Fruit fly (Drosophila melanogaster) whole organism, pupa: Measurements from ENCODE around the gene Skp2.

Source experiments
- CG10348 ChIP-seq: fragments of 200-800 bp; sonication (Bioruptor generic); IDR thresholded peaks from 2 replicates; pipeline ENCODE4 v1.3.6; 2022; ENCODE audit warnings: missing biosample characterization, missing genetic modification characterization
- CG12605 ChIP-seq: fragments of 200-800 bp; sonication (Bioruptor generic); IDR thresholded peaks from 2 replicates; pipeline ENCODE4 v1.3.6; 2022; ENCODE audit warnings: missing biosample characterization, missing genetic modification characterization
- CG13204 ChIP-seq: fragments of 200-800 bp; sonication (Bioruptor generic); optimal IDR thresholded peaks from 2 replicates; lab custom pipeline; 2018; ENCODE audit warnings: missing biosample characterization, mild to moderate bottlenecking, missing genetic modification characterization, moderate library complexity
- CG14655 ChIP-seq: fragments of 200-800 bp; sonication (Bioruptor generic); optimal IDR thresholded peaks from 3 replicates; lab custom pipeline; 2017; ENCODE audit warnings: mild to moderate bottlenecking, missing biosample characterization, missing genetic modification reagents, missing genetic modification characterization
- CG15710 ChIP-seq: fragments of 200-800 bp; sonication (Bioruptor generic); optimal IDR thresholded peaks from 2 replicates; lab custom pipeline; 2018; ENCODE audit warnings: missing biosample characterization, mild to moderate bottlenecking, missing genetic modification characterization, moderate library complexity
- CG17806 ChIP-seq: fragments of 200-800 bp; sonication (Bioruptor generic); optimal IDR thresholded peaks from 2 replicates; lab custom pipeline; 2018; ENCODE audit warnings: missing biosample characterization, mild to moderate bottlenecking, missing genetic modification characterization, moderate library complexity
- CG32121 ChIP-seq: fragments of 200-800 bp; sonication (Bioruptor generic); IDR thresholded peaks from 2 replicates; pipeline ENCODE4 v1.3.6; 2022; ENCODE audit warnings: missing biosample characterization, missing genetic modification characterization
- CG34367 ChIP-seq: fragments of 200-800 bp; sonication (Bioruptor generic); optimal IDR thresholded peaks from 2 replicates; lab custom pipeline; 2018; ENCODE audit warnings: missing biosample characterization, mild to moderate bottlenecking, missing genetic modification characterization
- CG4496 ChIP-seq: fragments of 200-800 bp; sonication (Bioruptor generic); IDR thresholded peaks from 3 replicates; pipeline ENCODE4 v1.3.6; 2022; ENCODE audit warnings: missing biosample characterization, missing genetic modification characterization
- CG8159 ChIP-seq: fragments of 200-800 bp; sonication (Bioruptor generic); optimal IDR thresholded peaks from 3 replicates; lab custom pipeline; 2018; ENCODE audit warnings: missing biosample characterization, mild to moderate bottlenecking, missing genetic modification characterization, moderate library complexity
- CG8301 ChIP-seq: fragments of 200-800 bp; sonication (Bioruptor generic); optimal IDR thresholded peaks from 2 replicates; lab custom pipeline; 2018; ENCODE audit warnings: missing biosample characterization, mild to moderate bottlenecking, missing genetic modification characterization
- CG9948 ChIP-seq: fragments of 200-800 bp; sonication (Bioruptor generic); optimal IDR thresholded peaks from 2 replicates; lab custom pipeline; 2018; ENCODE audit warnings: missing biosample characterization, mild to moderate bottlenecking, missing genetic modification characterization, moderate library complexity
- D1 ChIP-seq: fragments of 200-800 bp; sonication (Bioruptor generic); optimal IDR thresholded peaks from 2 replicates; lab custom pipeline; 2018; ENCODE audit warnings: missing biosample characterization, mild to moderate bottlenecking, missing genetic modification characterization, moderate library complexity
- EcR ChIP-seq: fragments of 200-800 bp; sonication (Bioruptor generic); optimal IDR thresholded peaks from 3 replicates; lab custom pipeline; 2019; ENCODE audit warnings: missing biosample characterization, missing genetic modification characterization, mild to moderate bottlenecking, moderate library complexity, missing genetic modification reagents
- Ets98B ChIP-seq: fragments of 200-800 bp; sonication (Bioruptor generic); IDR thresholded peaks from 2 replicates; pipeline ENCODE4 v1.3.6; 2022; ENCODE audit warnings: missing biosample characterization, missing genetic modification characterization
- Pif1A ChIP-seq: fragments of 200-800 bp; sonication (Bioruptor generic); optimal IDR thresholded peaks from 3 replicates; lab custom pipeline; 2016; ENCODE audit warnings: missing biosample characterization, missing genetic modification characterization
- Pif1B ChIP-seq: fragments of 200-800 bp; sonication (Bioruptor generic); optimal IDR thresholded peaks from 3 replicates; lab custom pipeline; 2016; ENCODE audit warnings: missing biosample characterization, missing genetic modification characterization
- Snoo ChIP-seq: fragments of 200-800 bp; sonication (Bioruptor generic); optimal IDR thresholded peaks from 3 replicates; lab custom pipeline; 2017; ENCODE audit warnings: missing biosample characterization, mild to moderate bottlenecking, missing genetic modification characterization, inconsistent platforms
- fd96Ca ChIP-seq: fragments of 200-800 bp; sonication (Bioruptor generic); IDR thresholded peaks from 3 replicates; pipeline ENCODE4 v1.3.6; 2022; ENCODE audit warnings: missing biosample characterization, missing genetic modification characterization
- gl ChIP-seq: fragments of 200-800 bp; sonication (Bioruptor generic); optimal IDR thresholded peaks from 2 replicates; lab custom pipeline; 2018; ENCODE audit warnings: missing biosample characterization, mild to moderate bottlenecking, missing genetic modification characterization
- rn ChIP-seq: fragments of 200-800 bp; sonication (Bioruptor generic); IDR thresholded peaks from 2 replicates; pipeline ENCODE4 v1.3.6; 2022; ENCODE audit warnings: missing biosample characterization, missing genetic modification characterization

Gene Skp2

dm6 chr3R:4318589-4318988, 18.9 kb downstream of the Skp2 start:
- no peak for TF ChIP-seq D1
- no peak for TF ChIP-seq CG8301
- TF ChIP-seq fd96Ca (GFP tag; lab: Robert Waterston, UW) = no peak
- no peak for TF ChIP-seq CG4496 (GFP tag; lab: Robert Waterston, UW)
- no peak for TF ChIP-seq gl (tag; lab: Kevin White, UChicago)
- no peak for TF ChIP-seq CG34367 (tag; lab: Kevin White, UChicago)
- no peak for TF ChIP-seq EcR (GFP tag; lab: Kevin White, UChicago)
- no peak for TF ChIP-seq rn
- no peak for TF ChIP-seq Pif1A (GFP tag; lab: Kevin White, UChicago)
- no peak for TF ChIP-seq CG9948 (tag; lab: Kevin White, UChicago)
- no peak for TF ChIP-seq CG17806 (tag; lab: Kevin White, UChicago)
- no peak for TF ChIP-seq Ets98B (GFP tag; lab: Robert Waterston, UW)
- no peak for TF ChIP-seq CG12605 (GFP tag; lab: Robert Waterston, UW)
- TF ChIP-seq Pif1B (GFP tag; lab: Kevin White, UChicago) = no peak
- TF ChIP-seq CG32121 (GFP tag; lab: Robert Waterston, UW) = no peak

dm6 chr3R:4311067-4311723, 26.3 kb downstream of the Skp2 start, which contains the start of gene Suv3:
Gene Suv3, plus strand, starts transcription at chr3R:4311555.
- TF ChIP-seq CG15710 (tag; lab: Kevin White, UChicago) = peak; percentile 41
- TF ChIP-seq CG17806 (tag; lab: Kevin White, UChicago) = peak; percentile 19
- TF ChIP-seq D1 = peak; percentile 29
- no peak for TF ChIP-seq Ets98B (GFP tag; lab: Robert Waterston, UW)
- TF ChIP-seq Pif1A (GFP tag; lab: Kevin White, UChicago) = no peak
- peak; percentile 46 for TF ChIP-seq CG9948 (tag; lab: Kevin White, UChicago)
- no peak for TF ChIP-seq CG14655 (GFP tag; lab: Kevin White, UChicago)
- no peak for TF ChIP-seq CG34367 (tag; lab: Kevin White, UChicago)
- no peak for TF ChIP-seq CG8301
- no peak for TF ChIP-seq fd96Ca (GFP tag; lab: Robert Waterston, UW)
- peak; percentile 49 for TF ChIP-seq CG8159 (tag; lab: Kevin White, UChicago)
- no peak for TF ChIP-seq gl (tag; lab: Kevin White, UChicago)
- TF ChIP-seq Pif1B (GFP tag; lab: Kevin White, UChicago) = no peak
- no peak for TF ChIP-seq EcR (GFP tag; lab: Kevin White, UChicago)
- TF ChIP-seq CG12605 (GFP tag; lab: Robert Waterston, UW) = 0 out of 2 replicates have a peak, but pooled peaks have one; percentile 20
- TF ChIP-seq CG32121 (GFP tag; lab: Robert Waterston, UW) = no peak
- TF ChIP-seq Snoo (tag; lab: Kevin White, UChicago) = no peak
- TF ChIP-seq CG4496 (GFP tag; lab: Robert Waterston, UW) = no peak
- no peak for TF ChIP-seq rn
- no peak for TF ChIP-seq CG13204 (GFP tag; lab: Kevin White, UChicago)
- no peak for TF ChIP-seq CG10348 (GFP tag; lab: Robert Waterston, UW)
- TF ChIP-seq, all 21 proteins: peak for 6

DNA sequence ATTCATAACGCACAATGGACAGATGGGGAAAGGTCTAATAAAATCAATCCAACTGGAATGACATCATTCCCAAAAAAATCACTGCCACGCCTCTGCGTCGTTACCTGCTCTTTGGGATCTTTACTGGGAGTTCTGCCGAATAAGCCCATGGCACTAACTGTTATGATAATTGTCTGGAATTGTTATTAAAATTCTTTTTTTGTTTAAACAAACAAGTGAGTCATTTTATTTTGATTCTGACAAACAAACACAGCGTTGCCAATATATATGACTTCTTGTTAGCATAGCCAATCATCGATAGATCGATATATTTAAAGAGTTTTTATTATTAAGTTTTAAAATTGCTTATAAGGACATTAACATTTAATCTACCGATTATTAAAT, 26.8 kb downstream of the Skp2 start, which contains the start of gene Vps24:
Gene Vps24, minus strand, starts transcription at position 265 of the 384 bp plus-strand sequence.
- TF ChIP-seq CG34367 (tag; lab: Kevin White, UChicago) (no peak), EcR (GFP tag; lab: Kevin White, UChicago) (peak; percentile 32)

- no peak for TF ChIP-seq CG8159 (tag; lab: Kevin White, UChicago)
- no peak for TF ChIP-seq gl (tag; lab: Kevin White, UChicago)
- no peak for TF ChIP-seq fd96Ca (GFP tag; lab: Robert Waterston, UW)
- no peak for TF ChIP-seq CG17806 (tag; lab: Kevin White, UChicago)
- TF ChIP-seq, all 21 proteins: peak for 0
These were observed 28.8 kb downstream of the Skp2 start for dm6 chr3R:4308708-4309107.

DNA sequence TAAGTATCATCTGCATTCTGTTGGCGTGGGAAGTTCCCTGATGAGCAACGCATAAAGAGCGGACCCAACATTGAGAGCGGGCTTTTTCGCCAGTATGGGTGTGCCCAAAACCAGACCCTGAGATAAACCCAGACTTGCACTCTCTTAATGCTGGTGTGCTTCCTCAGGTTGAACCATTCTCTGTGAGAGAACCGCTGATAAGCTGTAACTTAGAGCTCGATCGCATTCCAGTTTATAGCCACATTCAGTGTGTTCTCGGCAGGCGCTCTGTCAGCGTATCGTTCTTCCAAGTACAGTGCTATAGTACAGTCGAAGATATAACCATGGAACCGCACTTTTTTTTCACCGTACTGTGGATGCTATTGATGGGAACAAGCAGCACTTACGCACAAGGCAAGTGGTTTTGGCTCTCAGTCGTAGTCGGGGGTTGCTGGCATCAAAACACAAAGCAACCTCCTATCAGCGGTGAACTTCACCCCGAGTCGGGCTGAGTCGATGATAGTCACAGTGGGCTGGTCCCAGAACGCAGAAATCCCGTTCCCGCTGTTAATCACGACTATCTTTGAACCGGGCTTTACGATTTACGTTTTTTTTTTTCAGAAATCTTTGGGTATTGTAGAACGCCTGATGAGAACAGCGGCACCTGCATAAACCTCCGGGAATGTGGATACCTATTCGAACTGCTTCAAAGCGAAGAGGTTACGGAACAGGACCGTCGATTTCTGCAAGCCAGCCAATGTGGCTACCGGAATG, 29.6 kb downstream of the Skp2 start, which contains the start of gene MP1:
Gene MP1, plus strand, starts transcription at position 245 of the 753 bp plus-strand sequence.
- no peak for TF ChIP-seq Pif1B (GFP tag; lab: Kevin White, UChicago)
- no peak for TF ChIP-seq CG15710 (tag; lab: Kevin White, UChicago)
- TF ChIP-seq CG14655 (GFP tag; lab: Kevin White, UChicago) = no peak
- peak; percentile 80 for TF ChIP-seq EcR (GFP tag; lab: Kevin White, UChicago)
- no peak for TF ChIP-seq CG4496 (GFP tag; lab: Robert Waterston, UW)
- TF ChIP-seq CG13204 (GFP tag; lab: Kevin White, UChicago) = no peak
- no peak; the same call in 1 of the 2 replicates for TF ChIP-seq Ets98B (GFP tag; lab: Robert Waterston, UW)
- TF ChIP-seq CG8301 = no peak
- TF ChIP-seq gl (tag; lab: Kevin White, UChicago) = peak; percentile 34
- TF ChIP-seq CG32121 (GFP tag; lab: Robert Waterston, UW) = no peak
- TF ChIP-seq Snoo (tag; lab: Kevin White, UChicago) = peak; percentile 23
- TF ChIP-seq CG34367 (tag; lab: Kevin White, UChicago) = no peak
- TF ChIP-seq CG9948 (tag; lab: Kevin White, UChicago) = no peak
- no peak for TF ChIP-seq D1
- no peak for TF ChIP-seq Pif1A (GFP tag; lab: Kevin White, UChicago)
- TF ChIP-seq CG8159 (tag; lab: Kevin White, UChicago) = peak; percentile 11
- TF ChIP-seq CG17806 (tag; lab: Kevin White, UChicago) = no peak
- TF ChIP-seq CG12605 (GFP tag; lab: Robert Waterston, UW) = 0 out of 2 replicates have a peak, but pooled peaks have one; percentile 41
- TF ChIP-seq CG10348 (GFP tag; lab: Robert Waterston, UW) = no peak
- TF ChIP-seq fd96Ca (GFP tag; lab: Robert Waterston, UW) = no peak
- TF ChIP-seq rn = no peak
